Worm (Caenorhabditis elegans) whole organism, L2 larva: ENCODE data around the gene F07C6.4.

Source experiments
- C34F6.9 ChIP-seq: fragments of 150-350 bp; optimal IDR thresholded peaks from 2 replicates; lab custom pipeline; 2014; ENCODE audit warnings: missing biosample characterization, missing genetic modification characterization
- F13H6.1 ChIP-seq: sonication (generic microtip); optimal IDR thresholded peaks from 2 replicates; lab custom pipeline; 2016; ENCODE audit warnings: missing genetic modification characterization, missing compliant biosample characterization
- Y55F3AM.14 ChIP-seq: fragments of 200-800 bp; sonication (Bioruptor generic); optimal IDR thresholded peaks from 2 replicates; lab custom pipeline; 2018; ENCODE audit warnings: mild to moderate bottlenecking, missing genetic modification characterization, missing compliant biosample characterization
- ZK546.5 ChIP-seq: sonication (generic microtip); optimal IDR thresholded peaks from 2 replicates; lab custom pipeline; 2017; ENCODE audit warnings: missing biosample characterization, missing genetic modification characterization
- alr-1 ChIP-seq: fragments of 150-350 bp; optimal IDR thresholded peaks from 2 replicates; lab custom pipeline; 2014; ENCODE audit warnings: missing biosample characterization, missing genetic modification characterization
- ama-1 ChIP-seq: fragments of 150-350 bp; optimal IDR thresholded peaks from 2 replicates; lab custom pipeline; 2018; ENCODE audit warnings: inconsistent platforms
- blmp-1 ChIP-seq: sonication (generic microtip); optimal IDR thresholded peaks from 2 replicates; lab custom pipeline; 2017; ENCODE audit warnings: missing genetic modification characterization, mild to moderate bottlenecking, missing compliant biosample characterization, antibody characterized with exemption, moderate library complexity; ENCODE audit not compliant: insufficient read depth
- crh-2 ChIP-seq: sonication (generic microtip); optimal IDR thresholded peaks from 2 replicates; lab custom pipeline; 2017; ENCODE audit warnings: missing biosample characterization, missing genetic modification characterization
- dmd-4 ChIP-seq: sonication (generic microtip); optimal IDR thresholded peaks from 2 replicates; lab custom pipeline; 2017; ENCODE audit warnings: missing biosample characterization, missing genetic modification characterization
- elt-1 ChIP-seq: fragments of 150-350 bp; optimal IDR thresholded peaks from 2 replicates; lab custom pipeline; 2014; ENCODE audit warnings: missing biosample characterization, missing genetic modification characterization
- elt-3 ChIP-seq: sonication (generic microtip); optimal IDR thresholded peaks from 2 replicates; lab custom pipeline; 2017; ENCODE audit warnings: missing biosample characterization, missing genetic modification characterization
- fos-1 ChIP-seq: fragments of 150-350 bp; optimal IDR thresholded peaks from 2 replicates; lab custom pipeline; 2014; ENCODE audit warnings: missing biosample characterization, missing genetic modification characterization
- gmeb-1 ChIP-seq: fragments of 150-350 bp; optimal IDR thresholded peaks from 2 replicates; lab custom pipeline; 2014; ENCODE audit warnings: missing biosample characterization, missing genetic modification characterization
- lin-11 ChIP-seq: fragments of 150-350 bp; sonication (generic microtip); optimal IDR thresholded peaks from 2 replicates; lab custom pipeline; 2014; ENCODE audit warnings: missing biosample characterization, missing genetic modification characterization, inconsistent platforms, mixed read lengths
- lin-13 ChIP-seq: fragments of 150-350 bp; optimal IDR thresholded peaks from 2 replicates; lab custom pipeline; 2014; ENCODE audit warnings: missing biosample characterization, missing genetic modification reagents, missing genetic modification characterization
- lin-39 ChIP-seq: fragments of 150-350 bp; optimal IDR thresholded peaks from 2 replicates; lab custom pipeline; 2014; ENCODE audit warnings: missing biosample characterization, missing genetic modification reagents, missing genetic modification characterization
- lsy-2 ChIP-seq, 2 experiments: fragments of 150-350 bp in 1 of 2; sonication (generic microtip) in 1 of 2; optimal IDR thresholded peaks; 2 replicates each; lab custom pipeline; 2014 to 2017; ENCODE audit warnings: missing biosample characterization in 2 of 2, missing genetic modification characterization in 2 of 2
- mab-5 ChIP-seq: fragments of 150-350 bp; optimal IDR thresholded peaks from 2 replicates; lab custom pipeline; 2014; ENCODE audit warnings: missing biosample characterization, missing genetic modification characterization
- mbf-1 ChIP-seq: sonication (generic microtip); optimal IDR thresholded peaks from 2 replicates; lab custom pipeline; 2017; ENCODE audit warnings: missing biosample characterization, missing genetic modification characterization
- nhr-10 ChIP-seq: sonication (generic microtip); optimal IDR thresholded peaks from 2 replicates; lab custom pipeline; 2017; ENCODE audit warnings: missing biosample characterization, missing genetic modification characterization
- nhr-11 ChIP-seq: fragments of 150-350 bp; optimal IDR thresholded peaks from 2 replicates; lab custom pipeline; 2014; ENCODE audit warnings: missing biosample characterization, missing genetic modification characterization
- nhr-12 ChIP-seq: fragments of 150-350 bp; optimal IDR thresholded peaks from 2 replicates; lab custom pipeline; 2014; ENCODE audit warnings: missing biosample characterization, missing genetic modification characterization
- nhr-129 ChIP-seq: fragments of 150-350 bp; optimal IDR thresholded peaks from 2 replicates; lab custom pipeline; 2014; ENCODE audit warnings: missing biosample characterization, missing genetic modification characterization
- nhr-23 ChIP-seq: fragments of 150-350 bp; optimal IDR thresholded peaks from 2 replicates; lab custom pipeline; 2014; ENCODE audit warnings: missing biosample characterization, missing genetic modification reagents, missing genetic modification characterization
- nhr-237 ChIP-seq: fragments of 150-350 bp; optimal IDR thresholded peaks from 2 replicates; lab custom pipeline; 2014; ENCODE audit warnings: missing biosample characterization, missing genetic modification characterization
- nhr-6 ChIP-seq: fragments of 150-350 bp; optimal IDR thresholded peaks from 2 replicates; lab custom pipeline; 2014; ENCODE audit warnings: missing biosample characterization, missing genetic modification characterization
- nhr-77 ChIP-seq: fragments of 150-350 bp; optimal IDR thresholded peaks from 2 replicates; lab custom pipeline; 2014; ENCODE audit warnings: missing biosample characterization, missing genetic modification characterization
- skn-1 ChIP-seq: sonication (generic microtip); optimal IDR thresholded peaks from 2 replicates; lab custom pipeline; 2017; ENCODE audit warnings: missing biosample characterization, missing genetic modification characterization
- sma-3 ChIP-seq: sonication (generic microtip); optimal IDR thresholded peaks from 2 replicates; lab custom pipeline; 2016; ENCODE audit warnings: missing genetic modification reagents, missing genetic modification characterization, missing compliant biosample characterization
- sma-9 ChIP-seq, 2 experiments: fragments of 150-350 bp in 1 of 2; sonication (generic microtip) in 1 of 2; optimal IDR thresholded peaks; 2 replicates each; lab custom pipeline; 2014 to 2016; ENCODE audit warnings: missing genetic modification characterization in 2 of 2, mild to moderate bottlenecking in 1 of 2, missing biosample characterization in 1 of 2, missing compliant biosample characterization in 1 of 2, missing genetic modification reagents in 1 of 2, moderate library complexity in 1 of 2
- snpc-4 ChIP-seq: fragments of 150-350 bp; optimal IDR thresholded peaks from 2 replicates; lab custom pipeline; 2014; ENCODE audit warnings: missing biosample characterization, missing genetic modification characterization
- unc-39 ChIP-seq: fragments of 150-350 bp; optimal IDR thresholded peaks from 2 replicates; lab custom pipeline; 2014; ENCODE audit warnings: missing biosample characterization, missing genetic modification characterization
- unc-55 ChIP-seq: fragments of 150-350 bp; sonication (generic microtip); optimal IDR thresholded peaks from 3 replicates; lab custom pipeline; 2014; ENCODE audit warnings: missing biosample characterization, missing genetic modification reagents, missing genetic modification characterization
- unc-62 ChIP-seq: fragments of 150-350 bp; optimal IDR thresholded peaks from 2 replicates; lab custom pipeline; 2014; ENCODE audit warnings: missing biosample characterization, missing genetic modification reagents, missing genetic modification characterization
- zag-1 ChIP-seq: fragments of 150-350 bp; optimal IDR thresholded peaks from 2 replicates; lab custom pipeline; 2014; ENCODE audit warnings: missing biosample characterization, missing genetic modification characterization
- ztf-1 ChIP-seq: fragments of 200-800 bp; sonication (Bioruptor generic); conservative IDR thresholded peaks from 2 replicates; pipeline ENCODE4 v1.3.6; 2022; ENCODE audit warnings: missing genetic modification characterization, missing compliant biosample characterization
- ztf-11 ChIP-seq: sonication (generic microtip); optimal IDR thresholded peaks from 2 replicates; lab custom pipeline; 2017; ENCODE audit warnings: missing biosample characterization, missing genetic modification characterization
- ztf-4 ChIP-seq: fragments of 150-350 bp; optimal IDR thresholded peaks from 2 replicates; lab custom pipeline; 2014; ENCODE audit warnings: missing biosample characterization, missing genetic modification characterization

F07C6.4 gene

DNA sequence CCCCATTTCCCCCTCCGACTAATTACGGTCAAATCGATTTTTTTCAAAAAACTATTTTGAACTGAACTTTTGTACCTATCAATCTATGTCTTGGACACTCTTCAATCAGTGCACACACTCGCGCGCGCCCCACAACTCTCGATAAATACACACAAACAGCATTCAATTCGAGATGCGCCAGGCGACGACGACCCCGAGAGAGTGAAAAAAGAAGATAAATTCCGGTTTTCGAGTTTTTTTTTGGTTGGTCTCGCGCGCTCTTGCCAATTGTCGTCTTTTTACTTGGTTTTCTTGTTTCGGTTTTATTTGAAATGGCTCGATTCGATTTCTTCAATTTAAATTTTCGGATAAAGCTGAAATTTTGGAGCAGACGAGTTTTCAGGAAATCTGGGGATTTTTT lies 34.6 kb downstream of the F07C6.4 start (continued):
- no peak for TF ChIP-seq skn-1 (tag; lab: Kevin White, UChicago)
- peak; percentile 11 for TF ChIP-seq blmp-1 (tag; lab: Kevin White, UChicago)
- no peak for TF ChIP-seq ztf-11 (tag; lab: Kevin White, UChicago)

DNA sequence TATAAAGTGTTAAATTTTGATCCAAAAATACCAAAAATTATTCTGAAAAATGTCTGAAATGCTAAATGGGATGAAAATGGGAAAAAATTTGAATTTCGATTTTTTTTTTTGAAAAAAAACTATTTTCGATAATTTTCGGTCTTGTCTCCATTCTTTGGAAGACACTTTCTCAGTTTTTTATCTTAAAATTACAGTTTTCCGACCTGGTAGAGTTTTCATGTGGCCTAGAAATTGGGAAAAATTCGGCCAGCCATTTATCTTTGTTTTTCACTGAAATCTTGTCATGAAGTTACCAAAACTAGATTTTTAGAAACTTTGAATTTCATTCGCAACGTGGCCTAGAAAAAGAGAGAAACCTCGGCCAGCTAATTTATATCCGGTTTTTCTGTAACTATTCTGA lies 35.1 kb downstream of the F07C6.4 start:
- no peak for TF ChIP-seq Y55F3AM.14 (GFP tag; lab: Kevin White, UChicago)
- TF ChIP-seq elt-1 (tag; lab: Kevin White, UChicago): no peak
- TF ChIP-seq nhr-129: no peak
- no peak for TF ChIP-seq skn-1 (tag; lab: Kevin White, UChicago)
- no peak for TF ChIP-seq blmp-1 (tag; lab: Kevin White, UChicago)
- no peak for TF ChIP-seq ZK546.5 (tag; lab: Kevin White, UChicago)
- TF ChIP-seq elt-3: no peak
- TF ChIP-seq F13H6.1 (tag; lab: Kevin White, UChicago): no peak
- no peak for TF ChIP-seq lin-11 (tag; lab: Kevin White, UChicago)
- TF ChIP-seq gmeb-1 (tag; lab: Kevin White, UChicago): no peak
- no peak for TF ChIP-seq ztf-1 (GFP tag; lab: Robert Waterston, UW)
- no peak for TF ChIP-seq nhr-23 (tag; lab: Kevin White, UChicago)
- TF ChIP-seq dmd-4 (tag; lab: Kevin White, UChicago): no peak
- no peak for TF ChIP-seq nhr-10 (tag; lab: Kevin White, UChicago)
- TF ChIP-seq ama-1 (lab: Kevin White, UChicago): no peak
- TF ChIP-seq nhr-77 (tag; lab: Kevin White, UChicago): no peak
- no peak for TF ChIP-seq fos-1 (tag; lab: Kevin White, UChicago)

- TF ChIP-seq gmeb-1 (tag; lab: Kevin White, UChicago) (peak; percentile 32), lsy-2 (tag; optimal IDR thresholded peaks at IDR 0.05; lab: Kevin White, UChicago) (peak in 1 of 2 experiments; percentile 8), nhr-237 (tag; lab: Kevin White, UChicago) (no peak), zag-1 (tag; lab: Kevin White, UChicago) (no peak), unc-39 (tag; lab: Kevin White, UChicago) (no peak), dmd-4 (tag; lab: Kevin White, UChicago) (no peak), C34F6.9 (no peak), fos-1 (tag; lab: Kevin White, UChicago) (peak; percentile 85), sma-9 (GFP tag; optimal IDR thresholded peaks at IDR 0.05; lab: Kevin White, UChicago) (peak; percentile 55), sma-9 (tag; optimal IDR thresholded peaks at IDR 0.05; lab: Kevin White, UChicago) (no peak), crh-2 (tag; lab: Kevin White, UChicago) (peak; percentile 53), skn-1 (tag; lab: Kevin White, UChicago) (peak; percentile 71)
These were observed 36.4 kb downstream of the F07C6.4 start for ce11 chrIV:12842121-12842520.

ce11 chrIV:12842895-12843294 lies 37.2 kb downstream of the F07C6.4 start:
- TF ChIP-seq mab-5 (tag; lab: Kevin White, UChicago) (no peak), C34F6.9 (peak; percentile 18), alr-1 (tag; lab: Kevin White, UChicago) (no peak), lsy-2 (tag; optimal IDR thresholded peaks at IDR 0.05; lab: Kevin White, UChicago) (peak in 1 of 2 experiments; percentile 7), nhr-11 (no peak), gmeb-1 (tag; lab: Kevin White, UChicago) (no peak)

ce11 chrIV:12845596-12845995 lies 39.9 kb downstream of the F07C6.4 start, which contains the start of gene txt-19:
Gene txt-19, plus strand, starts transcription at chrIV:12845899.
- TF ChIP-seq unc-55 (GFP tag; lab: Kevin White, UChicago) (peak; percentile 44), ZK546.5 (tag; lab: Kevin White, UChicago) (no peak), nhr-77 (tag; lab: Kevin White, UChicago) (no peak), unc-39 (tag; lab: Kevin White, UChicago) (no peak), snpc-4 (tag; lab: Kevin White, UChicago) (no peak), crh-2 (tag; lab: Kevin White, UChicago) (peak; percentile 12), lsy-2 (tag; optimal IDR thresholded peaks at IDR 0.05; lab: Kevin White, UChicago) (peak in 1 of 2 experiments; percentile 18), ztf-4 (no peak), skn-1 (tag; lab: Kevin White, UChicago) (no peak), nhr-23 (tag; lab: Kevin White, UChicago) (no peak), C34F6.9 (peak; percentile 41), lin-39 (tag; lab: Kevin White, UChicago) (no peak), lin-11 (tag; lab: Kevin White, UChicago) (peak; percentile 6), nhr-11 (no peak), F13H6.1 (tag; lab: Kevin White, UChicago) (peak; percentile 28), nhr-12 (tag; lab: Kevin White, UChicago) (no peak), mbf-1 (tag; lab: Kevin White, UChicago) (no peak), ama-1 (lab: Kevin White, UChicago) (no peak), sma-3 (GFP tag; lab: Kevin White, UChicago) (no peak), mab-5 (tag; lab: Kevin White, UChicago) (no peak), nhr-129 (peak; percentile 18), dmd-4 (tag; lab: Kevin White, UChicago) (no peak), alr-1 (tag; lab: Kevin White, UChicago) (no peak), ztf-1 (GFP tag; lab: Robert Waterston, UW) (no peak), fos-1 (tag; lab: Kevin White, UChicago) (no peak), sma-9 (GFP tag; optimal IDR thresholded peaks at IDR 0.05; lab: Kevin White, UChicago) (peak; percentile 30), sma-9 (tag; optimal IDR thresholded peaks at IDR 0.05; lab: Kevin White, UChicago) (no peak), zag-1 (tag; lab: Kevin White, UChicago) (no peak), unc-62 (GFP tag; lab: Kevin White, UChicago) (no peak), Y55F3AM.14 (GFP tag; lab: Kevin White, UChicago) (no peak), lin-13 (GFP tag; lab: Kevin White, UChicago) (peak; percentile 8), gmeb-1 (tag; lab: Kevin White, UChicago) (no peak), elt-3 (no peak), nhr-6 (tag; lab: Kevin White, UChicago) (no peak)
